Worm (Caenorhabditis elegans) whole organism, young adult: ENCODE measurements around the gene Y7A5A.13.

Experiments
- F23B12.7 ChIP-seq: sonication (generic microtip); optimal IDR thresholded peaks from 2 replicates; lab custom pipeline; 2017; ENCODE audit warnings: missing genetic modification characterization, mild to moderate bottlenecking, missing compliant biosample characterization, antibody characterized with exemption, moderate library complexity; ENCODE audit not compliant: insufficient read depth
- Y56A3A.18 ChIP-seq: fragments of 200-800 bp; sonication (Bioruptor generic); IDR thresholded peaks from 2 replicates; pipeline ENCODE4 v1.3.6; 2022; ENCODE audit warnings: missing genetic modification reagents, missing genetic modification characterization, missing compliant biosample characterization
- athp-1 ChIP-seq: sonication (generic microtip); optimal IDR thresholded peaks from 2 replicates; lab custom pipeline; 2017; ENCODE audit warnings: mild to moderate bottlenecking, missing genetic modification characterization, missing compliant biosample characterization
- chd-7 ChIP-seq: sonication (generic microtip); optimal IDR thresholded peaks from 2 replicates; lab custom pipeline; 2016; ENCODE audit warnings: mild to moderate bottlenecking, missing genetic modification characterization, moderate library complexity, missing compliant biosample characterization
- gei-17 ChIP-seq: fragments of 200-800 bp; sonication (Bioruptor generic); optimal IDR thresholded peaks from 2 replicates; lab custom pipeline; 2018; ENCODE audit warnings: mild to moderate bottlenecking, missing genetic modification characterization, missing compliant biosample characterization
- hmg-1.2 ChIP-seq: fragments of 200-800 bp; sonication (Bioruptor generic); IDR thresholded peaks from 2 replicates; pipeline ENCODE4 v1.3.6; 2022; ENCODE audit warnings: missing genetic modification reagents, missing genetic modification characterization, missing compliant biosample characterization
- hmg-20 ChIP-seq: fragments of 200-800 bp; sonication (Bioruptor generic); IDR thresholded peaks from 2 replicates; pipeline ENCODE4 v1.3.6; 2022; ENCODE audit warnings: missing genetic modification reagents, missing genetic modification characterization, missing compliant biosample characterization
- madf-6 ChIP-seq: fragments of 200-800 bp; sonication (Bioruptor generic); IDR thresholded peaks from 2 replicates; pipeline ENCODE4 v1.3.6; 2022; ENCODE audit warnings: missing genetic modification reagents, missing genetic modification characterization, missing compliant biosample characterization
- mcd-1 ChIP-seq: fragments of 200-800 bp; sonication (Bioruptor generic); IDR thresholded peaks from 2 replicates; pipeline ENCODE4 v1.3.6; 2022; ENCODE audit warnings: missing genetic modification reagents, missing genetic modification characterization, missing compliant biosample characterization
- nfya-2 ChIP-seq: fragments of 200-800 bp; sonication (Bioruptor generic); IDR thresholded peaks from 2 replicates; pipeline ENCODE4 v1.3.6; 2022; ENCODE audit warnings: missing genetic modification reagents, missing genetic modification characterization, missing compliant biosample characterization
- nhr-179 ChIP-seq: sonication (generic microtip); optimal IDR thresholded peaks from 2 replicates; lab custom pipeline; 2016; ENCODE audit warnings: mild to moderate bottlenecking, missing genetic modification characterization, missing compliant biosample characterization
- unc-62 ChIP-seq: fragments of 150-350 bp; optimal IDR thresholded peaks from 2 replicates; lab custom pipeline; 2014; ENCODE audit warnings: missing biosample characterization, missing genetic modification reagents, missing genetic modification characterization

ce11 chrX:15771411-15771810 is 2.2 kb upstream of the Y7A5A.13 start, which contains the start of gene Y7A5A.1:
- TF ChIP-seq hmg-20 (GFP tag; lab: Robert Waterston, UW), result no peak
- no peak for TF ChIP-seq nhr-179
- no peak for TF ChIP-seq Y56A3A.18 (GFP tag; lab: Robert Waterston, UW)
- no peak for TF ChIP-seq chd-7 (tag; lab: Kevin White, UChicago)
- no peak for TF ChIP-seq nfya-2 (GFP tag; lab: Robert Waterston, UW)
- no peak for TF ChIP-seq athp-1 (tag; lab: Kevin White, UChicago)
- TF ChIP-seq madf-6 (GFP tag; lab: Robert Waterston, UW), result no peak
- TF ChIP-seq hmg-1.2 (GFP tag; lab: Robert Waterston, UW), result no peak
- TF ChIP-seq gei-17 (GFP tag; lab: Kevin White, UChicago), result no peak
- TF ChIP-seq unc-62 (GFP tag; lab: Kevin White, UChicago), result no peak
- TF ChIP-seq F23B12.7 (tag; lab: Kevin White, UChicago), result no peak
- no peak for TF ChIP-seq mcd-1 (GFP tag; lab: Robert Waterston, UW)
